ENCODE assay signal across 5 worm cellular contexts in genomic region chrV:19521351-19522278, ce11.
TF ChIP-seq lines count a peak whose summit lies in the region.

No protein-coding gene starts in this region.

TF ChIP-seq in whole organism, L1 larva, 84 proteins besides CTCF, POLR2A, EP300 and RAD21 (continues in another document):
- TF ChIP-seq snu-23 (GFP tag; optimal IDR thresholded peaks at IDR 0.05; lab: Kevin White, UChicago) (peak; percentile 65), rnt-1 (tag; optimal IDR thresholded peaks at IDR 0.05; lab: Kevin White, UChicago) (peak; percentile 54), vab-15 (tag; optimal IDR thresholded peaks at IDR 0.05; lab: Kevin White, UChicago) (peak; percentile 83), lin-14 (GFP tag; optimal IDR thresholded peaks at IDR 0.05; lab: Kevin White, UChicago) (peak; percentile 81), nhr-20 (tag; optimal IDR thresholded peaks at IDR 0.05; lab: Kevin White, UChicago) (peak; percentile 80), pag-3 (tag; optimal IDR thresholded peaks at IDR 0.05; lab: Kevin White, UChicago; ENCODE audit: borderline replicate concordance, insufficient read depth) (peak; percentile 26), lin-13 (GFP tag; optimal IDR thresholded peaks at IDR 0.05; lab: Kevin White, UChicago) (peak; percentile 33), unc-130 (tag; optimal IDR thresholded peaks at IDR 0.05; lab: Kevin White, UChicago) (no peak), hlh-17 (GFP tag; optimal IDR thresholded peaks at IDR 0.05; lab: Kevin White, UChicago; ENCODE audit: borderline replicate concordance) (no peak), elt-2 (tag; optimal IDR thresholded peaks at IDR 0.05; lab: Kevin White, UChicago) (peak; percentile 12), lin-15B (tag; optimal IDR thresholded peaks at IDR 0.05; lab: Kevin White, UChicago) (no peak), dpl-1 (GFP tag; optimal IDR thresholded peaks at IDR 0.05; lab: Kevin White, UChicago) (peak in 1 of 3 experiments; percentile 35), lin-35 (GFP tag; optimal IDR thresholded peaks at IDR 0.05; lab: Kevin White, UChicago) (peak in 1 of 2 experiments; percentile 45), nhr-90 (tag; optimal IDR thresholded peaks at IDR 0.05; lab: Kevin White, UChicago; ENCODE audit: poor library complexity) (peak; percentile 54), efl-1 (optimal IDR thresholded peaks at IDR 0.05; lab: Kevin White, UChicago) (no peak), efl-1 (GFP tag; optimal IDR thresholded peaks at IDR 0.05 in 1 of 2; lab: Kevin White, UChicago) (peak in 1 of 2 experiments; percentile 69), mef-2 (tag; optimal IDR thresholded peaks at IDR 0.05; lab: Kevin White, UChicago) (peak; percentile 11)

TF ChIP-seq in whole organism, L3 larva, 47 proteins besides CTCF, POLR2A, EP300 and RAD21:
- TF ChIP-seq ama-1 (optimal IDR thresholded peaks at IDR 0.05; lab: Kevin White, UChicago) (peak; percentile 59), nfya-1 (tag; optimal IDR thresholded peaks at IDR 0.05; lab: Kevin White, UChicago; ENCODE audit: insufficient read depth) (peak; percentile 59), nhr-23 (tag; optimal IDR thresholded peaks at IDR 0.05; lab: Kevin White, UChicago) (no peak), nhr-43 (tag; optimal IDR thresholded peaks at IDR 0.05; lab: Kevin White, UChicago; ENCODE audit: poor library complexity, severe bottlenecking) (peak; percentile 45), elt-2 (tag; optimal IDR thresholded peaks at IDR 0.05; lab: Kevin White, UChicago) (peak; percentile 17), nhr-25 (tag; optimal IDR thresholded peaks at IDR 0.05; lab: Kevin White, UChicago) (peak; percentile 23), lin-39 (tag; optimal IDR thresholded peaks at IDR 0.05; lab: Kevin White, UChicago) (peak; percentile 51), fos-1 (tag; optimal IDR thresholded peaks at IDR 0.05; lab: Kevin White, UChicago) (no peak)

TF ChIP-seq in whole organism, early embryonic, 17 proteins besides CTCF, POLR2A, EP300 and RAD21:
- TF ChIP-seq ceh-13 (GFP tag; optimal IDR thresholded peaks at IDR 0.05; lab: Kevin White, UChicago): no peak
- TF ChIP-seq tbx-37 (GFP tag; conservative IDR thresholded peaks at IDR 0.05; lab: Robert Waterston, UW): no peak
- TF ChIP-seq flt-1 (GFP tag; IDR thresholded peaks at IDR 0.05; lab: Robert Waterston, UW): 0 out of 2 replicates have a peak, but pooled peaks have one; percentile 25
- TF ChIP-seq B0310.2 (tag; optimal IDR thresholded peaks at IDR 0.05; lab: Kevin White, UChicago): no peak
- peak; percentile 44; the same call in 1 of the 2 replicates for TF ChIP-seq pes-1 (GFP tag; IDR thresholded peaks at IDR 0.05; lab: Robert Waterston, UW)
- no peak for TF ChIP-seq ets-7 (tag; optimal IDR thresholded peaks at IDR 0.05; lab: Kevin White, UChicago)
- peak; percentile 51; the same call in 1 of the 2 replicates for TF ChIP-seq sea-1 (GFP tag; conservative IDR thresholded peaks at IDR 0.05; lab: Robert Waterston, UW)
- no peak for TF ChIP-seq ceh-36 (tag; optimal IDR thresholded peaks at IDR 0.05; lab: Kevin White, UChicago)
- no peak for TF ChIP-seq tbx-11 (GFP tag; IDR thresholded peaks at IDR 0.05; lab: Robert Waterston, UW)

TF ChIP-seq in whole organism, midembryonic, 9 proteins besides CTCF, POLR2A, EP300 and RAD21:
- no peak for TF ChIP-seq cog-1 (tag; optimal IDR thresholded peaks at IDR 0.05; lab: Kevin White, UChicago)
- 0 out of 2 replicates have a peak, but pooled peaks have one; percentile 50 for TF ChIP-seq tab-1 (GFP tag; IDR thresholded peaks at IDR 0.05; lab: Robert Waterston, UW)
TF ChIP-seq in whole organism, midembryonic: peak in this region for 1.

TF ChIP-seq in whole organism, young adult, 124 proteins besides CTCF, POLR2A, EP300 and RAD21 (continues in another document):
- TF ChIP-seq C06A6.2 (GFP tag; conservative IDR thresholded peaks at IDR 0.05; lab: Robert Waterston, UW) (no peak), attf-5 (GFP tag; optimal IDR thresholded peaks at IDR 0.05; lab: Kevin White, UChicago) (peak; percentile 0), B0336.3 (GFP tag; IDR thresholded peaks at IDR 0.05; lab: Robert Waterston, UW) (0 out of 2 replicates have a peak, but pooled peaks have one; percentile 18), ccch-3 (GFP tag; optimal IDR thresholded peaks at IDR 0.05; lab: Kevin White, UChicago) (no peak), nhr-120 (GFP tag; IDR thresholded peaks at IDR 0.05; lab: Robert Waterston, UW) (no peak), gei-17 (GFP tag; optimal IDR thresholded peaks at IDR 0.05; lab: Kevin White, UChicago) (peak; percentile 24), aptf-3 (GFP tag; IDR thresholded peaks at IDR 0.05; lab: Robert Waterston, UW) (no peak), F57C9.4 (tag; optimal IDR thresholded peaks at IDR 0.05; lab: Kevin White, UChicago) (no peak), zim-3 (tag; optimal IDR thresholded peaks at IDR 0.05; lab: Kevin White, UChicago) (no peak), nfyb-1 (GFP tag; IDR thresholded peaks at IDR 0.05; lab: Robert Waterston, UW) (0 out of 2 replicates have a peak, but pooled peaks have one; percentile 53), him-1 (tag; optimal IDR thresholded peaks at IDR 0.05; lab: Kevin White, UChicago) (no peak), lin-35 (GFP tag; optimal IDR thresholded peaks at IDR 0.05; lab: Kevin White, UChicago) (peak in 1 of 3 experiments; percentile 14), die-1 (tag; optimal IDR thresholded peaks at IDR 0.05; lab: Kevin White, UChicago) (peak; percentile 13), ceh-58 (GFP tag; IDR thresholded peaks at IDR 0.05; lab: Robert Waterston, UW) (no peak), F52B5.7 (tag; optimal IDR thresholded peaks at IDR 0.05; lab: Kevin White, UChicago) (no peak), K12H6.12 (tag; optimal IDR thresholded peaks at IDR 0.05; lab: Kevin White, UChicago) (no peak), snpc-1.3 (tag; optimal IDR thresholded peaks at IDR 0.05; lab: Kevin White, UChicago; ENCODE audit: insufficient read depth) (no peak), mxl-1 (tag; optimal IDR thresholded peaks at IDR 0.05; lab: Kevin White, UChicago) (no peak), hmg-1.2 (GFP tag; IDR thresholded peaks at IDR 0.05; lab: Robert Waterston, UW) (peak; percentile 34; the same call in 1 of the 2 replicates), lin-26 (GFP tag; IDR thresholded peaks at IDR 0.05; lab: Robert Waterston, UW) (peak; percentile 63; the same call in 1 of the 2 replicates), Y95B8A.8 (GFP tag; IDR thresholded peaks at IDR 0.05; lab: Robert Waterston, UW) (no peak), nhr-90 (tag; optimal IDR thresholded peaks at IDR 0.05; lab: Kevin White, UChicago) (peak; percentile 26), attf-6 (GFP tag; IDR thresholded peaks at IDR 0.05; lab: Robert Waterston, UW) (no peak), unc-130 (GFP tag; optimal IDR thresholded peaks at IDR 0.05; lab: Kevin White, UChicago) (no peak), Y67H2A.10 (GFP tag; conservative IDR thresholded peaks at IDR 0.05; lab: Robert Waterston, UW) (no peak), F10E7.11 (tag; optimal IDR thresholded peaks at IDR 0.05; lab: Kevin White, UChicago) (no peak), repo-1 (tag; optimal IDR thresholded peaks at IDR 0.05; lab: Kevin White, UChicago) (no peak), Y56A3A.18 (GFP tag; IDR thresholded peaks at IDR 0.05; lab: Robert Waterston, UW) (no peak), ceh-79 (tag; optimal IDR thresholded peaks at IDR 0.05; lab: Kevin White, UChicago) (no peak), ztf-18 (tag; optimal IDR thresholded peaks at IDR 0.05; lab: Kevin White, UChicago) (peak; percentile 47), hsf-1 (GFP tag; IDR thresholded peaks at IDR 0.05; lab: Robert Waterston, UW) (no peak), B0019.2 (GFP tag; conservative IDR thresholded peaks at IDR 0.05; lab: Robert Waterston, UW) (no peak), madf-6 (GFP tag; IDR thresholded peaks at IDR 0.05; lab: Robert Waterston, UW) (peak; percentile 23), madf-8 (GFP tag; conservative IDR thresholded peaks at IDR 0.05; lab: Robert Waterston, UW) (no peak), pha-4 (tag; optimal IDR thresholded peaks at IDR 0.05; lab: Kevin White, UChicago) (no peak), hlh-26 (GFP tag; conservative IDR thresholded peaks at IDR 0.05; lab: Robert Waterston, UW) (no peak), dox-1 (GFP tag; IDR thresholded peaks at IDR 0.05; lab: Robert Waterston, UW) (no peak; the same call in 1 of the 2 replicates), lsl-1 (GFP tag; optimal IDR thresholded peaks at IDR 0.05; lab: Kevin White, UChicago) (no peak), egl-18 (GFP tag; IDR thresholded peaks at IDR 0.05; lab: Robert Waterston, UW) (no peak), aptf-2 (GFP tag; conservative IDR thresholded peaks at IDR 0.05; lab: Robert Waterston, UW) (no peak), Y53G8AR.9 (GFP tag; conservative IDR thresholded peaks at IDR 0.05; lab: Robert Waterston, UW) (no peak; the same call in 1 of the 2 replicates), ztf-22 (GFP tag; optimal IDR thresholded peaks at IDR 0.05; lab: Kevin White, UChicago) (no peak), nfya-1 (tag; optimal IDR thresholded peaks at IDR 0.05; lab: Kevin White, UChicago; ENCODE audit: borderline replicate concordance, insufficient read depth) (no peak), ztf-6 (GFP tag; IDR thresholded peaks at IDR 0.05; lab: Robert Waterston, UW) (no peak), egl-44 (GFP tag; IDR thresholded peaks at IDR 0.05; lab: Robert Waterston, UW) (no peak; the same call in 1 of the 2 replicates), F49E8.2 (tag; optimal IDR thresholded peaks at IDR 0.05; lab: Kevin White, UChicago; ENCODE audit: insufficient read depth) (no peak), ztf-26 (tag; optimal IDR thresholded peaks at IDR 0.05; lab: Kevin White, UChicago) (peak; percentile 32), cebp-1 (GFP tag; IDR thresholded peaks at IDR 0.05; lab: Robert Waterston, UW) (no peak), cebp-1 (tag; optimal IDR thresholded peaks at IDR 0.05; lab: Kevin White, UChicago) (peak; percentile 4), B0261.1 (tag; optimal IDR thresholded peaks at IDR 0.05; lab: Kevin White, UChicago) (peak; percentile 55), ztf-25 (GFP tag; IDR thresholded peaks at IDR 0.05; lab: Robert Waterston, UW) (no peak), lsy-27 (tag; optimal IDR thresholded peaks at IDR 0.05; lab: Kevin White, UChicago; ENCODE audit: borderline replicate concordance, insufficient read depth) (no peak), mcd-1 (GFP tag; IDR thresholded peaks at IDR 0.05; lab: Robert Waterston, UW) (peak; percentile 31; the same call in 1 of the 2 replicates), rpc-1 (optimal IDR thresholded peaks at IDR 0.05; lab: Kevin White, UChicago) (peak; percentile 37), rpc-1 (tag; optimal IDR thresholded peaks at IDR 0.05; lab: Kevin White, UChicago) (peak; percentile 67)

Comparison
In these comparisons a context has a peak if more than half of its experiments do, and no peak if none do; other contexts are left out.
1. Of the 8 proteins assayed by ChIP-seq in both whole organism, young adult and whole organism, L1 larva: peak only in whole organism, young adult: ama-1; only in whole organism, L1 larva: none; in both: nhr-90; in neither: 3; mixed calls (peak in some experiments, not most) for 3.